Fruit fly (Drosophila melanogaster): Measurements from ENCODE around the gene ERp44.

The ERp44 gene

DNA sequence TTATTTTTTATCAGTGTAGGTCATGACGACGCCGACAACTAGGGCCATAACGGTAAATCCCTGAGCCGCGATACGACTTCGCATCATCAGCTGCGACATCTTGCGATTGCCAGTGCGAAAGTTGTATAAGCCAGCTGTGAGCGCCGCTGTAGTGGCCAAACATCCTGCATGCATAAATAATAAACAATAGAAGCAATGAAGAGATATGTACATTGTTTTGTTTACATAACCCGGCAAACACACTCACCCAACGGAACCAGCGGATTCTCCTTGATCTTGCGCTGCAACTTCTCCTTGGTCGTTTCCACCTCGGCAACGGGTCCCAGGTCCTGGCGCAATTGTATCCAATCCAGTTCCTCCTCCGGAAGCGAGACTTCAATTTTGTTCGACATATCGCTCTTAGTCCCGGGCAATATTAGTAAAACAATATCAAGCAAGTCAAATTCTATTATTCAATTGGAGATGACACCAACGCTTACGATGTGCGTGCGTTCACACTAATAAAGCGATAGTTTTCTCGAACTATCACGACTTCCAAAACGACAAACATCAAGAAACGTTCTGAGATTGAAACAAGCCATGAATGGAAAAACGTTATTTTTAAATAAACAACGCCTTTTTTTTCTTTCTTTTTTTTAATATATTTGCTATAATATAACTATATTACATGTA is 34.2 kb upstream of the ERp44 start (continued):
- TF ChIP-seq slbo (GFP tag; IDR thresholded peaks at IDR 0.05) (no peak; the same call in 1 of the 2 replicates), ap (GFP tag; IDR thresholded peaks at IDR 0.05) (no peak), pb (GFP tag; optimal IDR thresholded peaks at IDR 0.05) (no peak), CG1529 (GFP tag; optimal IDR thresholded peaks at IDR 0.05) (no peak), mirr (GFP tag; optimal IDR thresholded peaks at IDR 0.05) (no peak), CG12942 (GFP tag; optimal IDR thresholded peaks at IDR 0.05) (no peak), CoRest (tag; optimal IDR thresholded peaks at IDR 0.05) (peak; percentile 28), abd-A (tag; optimal IDR thresholded peaks at IDR 0.05) (no peak), CG33557 (GFP tag; optimal IDR thresholded peaks at IDR 0.05) (no peak), Doc2 (GFP tag; IDR thresholded peaks at IDR 0.05) (no peak), cas (GFP tag; IDR thresholded peaks at IDR 0.05) (no peak), CG4707 (GFP tag; optimal IDR thresholded peaks at IDR 0.05) (no peak), CG3726 (GFP tag; IDR thresholded peaks at IDR 0.05) (no peak), CG17568 (GFP tag; optimal IDR thresholded peaks at IDR 0.05) (no peak), Ets65A (GFP tag) (no peak), CG8359 (GFP tag; optimal IDR thresholded peaks at IDR 0.05; ENCODE audit: borderline replicate concordance) (no peak), Elba2 (GFP tag; optimal IDR thresholded peaks at IDR 0.05) (no peak), CG6765 (GFP tag; optimal IDR thresholded peaks at IDR 0.05) (no peak), CG7987 (GFP tag; optimal IDR thresholded peaks at IDR 0.05) (no peak), CG10979 (tag; optimal IDR thresholded peaks at IDR 0.05) (no peak), amos (GFP tag; IDR thresholded peaks at IDR 0.05; ENCODE audit: partially characterized antibody) (peak; percentile 91), CG5180 (GFP tag; optimal IDR thresholded peaks at IDR 0.05) (no peak), CG14441 (GFP tag; IDR thresholded peaks at IDR 0.05) (no peak), D19B (GFP tag; optimal IDR thresholded peaks at IDR 0.05) (no peak), ken (GFP tag; IDR thresholded peaks at IDR 0.05) (no peak), Lim3 (GFP tag; IDR thresholded peaks at IDR 0.05) (no peak), Sry-β (GFP tag; optimal IDR thresholded peaks at IDR 0.05) (no peak), CG17328 (GFP tag; IDR thresholded peaks at IDR 0.05) (no peak), Myb (GFP tag; optimal IDR thresholded peaks at IDR 0.05) (peak; percentile 84), CG16813 (GFP tag; IDR thresholded peaks at IDR 0.05; ENCODE audit: partially characterized antibody) (peak; percentile 86), toy (GFP tag; IDR thresholded peaks at IDR 0.05) (no peak), Hr3 (GFP tag; optimal IDR thresholded peaks at IDR 0.05) (no peak), CG6254 (GFP tag; optimal IDR thresholded peaks at IDR 0.05) (no peak), tup (GFP tag; optimal IDR thresholded peaks at IDR 0.05) (no peak), CG8290 (GFP tag; optimal IDR thresholded peaks at IDR 0.05) (no peak), CG8290 (tag; optimal IDR thresholded peaks at IDR 0.05) (no peak), Sin3A (optimal IDR thresholded peaks at IDR 0.05) (peak; percentile 21), wor (GFP tag; IDR thresholded peaks at IDR 0.05) (no peak), Nf-YB (GFP tag; optimal IDR thresholded peaks at IDR 0.05) (no peak), CG10654 (GFP tag; optimal IDR thresholded peaks at IDR 0.05) (no peak), CG10267 (tag; optimal IDR thresholded peaks at IDR 0.05) (no peak), CG6175 (GFP tag; IDR thresholded peaks at IDR 0.05) (no peak), prd (optimal IDR thresholded peaks at IDR 0.05) (no peak), prd (GFP tag; IDR thresholded peaks at IDR 0.05) (no peak), NC2β (GFP tag; optimal IDR thresholded peaks at IDR 0.05) (no peak), mam (GFP tag; optimal IDR thresholded peaks at IDR 0.05) (no peak), CG4328 (GFP tag; optimal IDR thresholded peaks at IDR 0.05) (no peak), Abd-B (GFP tag; optimal IDR thresholded peaks at IDR 0.05) (no peak), Oaz (GFP tag; IDR thresholded peaks at IDR 0.05) (no peak), CG7556 (GFP tag; optimal IDR thresholded peaks at IDR 0.05) (no peak), CG14667 (GFP tag; IDR thresholded peaks at IDR 0.05) (no peak), vnd (GFP tag; IDR thresholded peaks at IDR 0.05; ENCODE audit: partially characterized antibody) (peak; percentile 61; the same call in 2 of the 3 replicates)

All from whole organism, embryonic.